Fruit fly (Drosophila melanogaster) whole organism, embryonic: ENCODE data around the gene CG13623.

ENCODE experiments used
- BtbVII ChIP-seq: fragments of 200-800 bp; sonication (Bioruptor generic); optimal IDR thresholded peaks from 3 replicates; lab custom pipeline; 2017; ENCODE audit warnings: missing biosample characterization, mild to moderate bottlenecking, missing genetic modification characterization
- CG10209 ChIP-seq: fragments of 200-800 bp; sonication (Bioruptor generic); optimal IDR thresholded peaks from 3 replicates; lab custom pipeline; 2017; ENCODE audit warnings: missing biosample characterization, mild to moderate bottlenecking, missing genetic modification characterization, missing genetic modification reagents
- CG10462 ChIP-seq: fragments of 200-800 bp; sonication (Bioruptor generic); optimal IDR thresholded peaks from 2 replicates; lab custom pipeline; 2016; ENCODE audit warnings: missing biosample characterization, missing genetic modification characterization
- CG11398 ChIP-seq: fragments of 200-800 bp; sonication (Bioruptor generic); optimal IDR thresholded peaks from 2 replicates; lab custom pipeline; 2016; ENCODE audit warnings: missing biosample characterization, missing genetic modification characterization
- CG11504 ChIP-seq: fragments of 200-800 bp; sonication (Bioruptor generic); optimal IDR thresholded peaks from 3 replicates; lab custom pipeline; 2019; ENCODE audit warnings: missing biosample characterization, mild to moderate bottlenecking, missing genetic modification characterization, moderate library complexity
- CG12391 ChIP-seq: fragments of 200-800 bp; sonication (Bioruptor generic); optimal IDR thresholded peaks from 3 replicates; lab custom pipeline; 2018; ENCODE audit warnings: missing biosample characterization, mild to moderate bottlenecking, missing genetic modification characterization, moderate library complexity
- CG13775 ChIP-seq: fragments of 200-800 bp; sonication (Bioruptor generic); optimal IDR thresholded peaks from 3 replicates; lab custom pipeline; 2017; ENCODE audit warnings: missing biosample characterization, mild to moderate bottlenecking, missing genetic modification characterization
- CG14441 ChIP-seq: fragments of 200-800 bp; sonication (Bioruptor generic); IDR thresholded peaks from 2 replicates; pipeline ENCODE4 v1.3.6; 2022; ENCODE audit warnings: missing biosample characterization, missing genetic modification characterization
- CG15514 ChIP-seq: fragments of 200-800 bp; sonication (Bioruptor generic); optimal IDR thresholded peaks from 3 replicates; lab custom pipeline; 2017; ENCODE audit warnings: missing biosample characterization, missing genetic modification characterization, mild to moderate bottlenecking, moderate library complexity, missing genetic modification reagents
- CG18011 ChIP-seq: fragments of 200-800 bp; sonication (Bioruptor generic); optimal IDR thresholded peaks from 2 replicates; lab custom pipeline; 2017; ENCODE audit warnings: missing biosample characterization, missing genetic modification characterization, mild to moderate bottlenecking, moderate library complexity, missing genotype
- CG2199 ChIP-seq: fragments of 200-800 bp; sonication (Bioruptor generic); IDR thresholded peaks from 3 replicates; pipeline ENCODE4 v1.3.6; 2022; ENCODE audit warnings: missing biosample characterization, missing genetic modification characterization
- CG31365 ChIP-seq: fragments of 200-800 bp; sonication (Bioruptor generic); optimal IDR thresholded peaks from 2 replicates; lab custom pipeline; 2018; ENCODE audit warnings: missing biosample characterization, mild to moderate bottlenecking, missing genetic modification characterization
- CG3163 ChIP-seq: fragments of 200-800 bp; sonication (Bioruptor generic); optimal IDR thresholded peaks from 3 replicates; lab custom pipeline; 2016; ENCODE audit warnings: missing biosample characterization, missing genetic modification characterization
- CG32772 ChIP-seq: fragments of 200-800 bp; sonication (Bioruptor generic); IDR thresholded peaks from 2 replicates; pipeline ENCODE4 v1.3.6; 2022; ENCODE audit warnings: missing biosample characterization, missing genetic modification characterization
- CG33213 ChIP-seq: fragments of 200-800 bp; sonication (Bioruptor generic); optimal IDR thresholded peaks from 3 replicates; lab custom pipeline; 2016; ENCODE audit warnings: missing biosample characterization, missing genetic modification characterization
- CG3407 ChIP-seq: fragments of 200-800 bp; sonication (Bioruptor generic); optimal IDR thresholded peaks from 2 replicates; lab custom pipeline; 2018; ENCODE audit warnings: missing biosample characterization, mild to moderate bottlenecking, missing genetic modification characterization
- CG3847 ChIP-seq: fragments of 200-800 bp; sonication (Bioruptor generic); IDR thresholded peaks from 2 replicates; pipeline ENCODE4 v1.3.6; 2022; ENCODE audit warnings: missing biosample characterization, missing genetic modification characterization
- CG7372 ChIP-seq: fragments of 200-800 bp; sonication (Bioruptor generic); IDR thresholded peaks from 2 replicates; pipeline ENCODE4 v1.3.6; 2022; ENCODE audit warnings: missing biosample characterization, missing genetic modification characterization
- CG7745 ChIP-seq: fragments of 200-800 bp; sonication (Bioruptor generic); optimal IDR thresholded peaks from 2 replicates; lab custom pipeline; 2018; ENCODE audit warnings: missing biosample characterization, mild to moderate bottlenecking, missing genetic modification characterization, moderate library complexity
- CG7786 ChIP-seq: fragments of 200-800 bp; sonication (Bioruptor generic); optimal IDR thresholded peaks from 2 replicates; lab custom pipeline; 2016; ENCODE audit warnings: missing biosample characterization, missing genetic modification characterization
- D ChIP-seq, 2 experiments: fragments of 200-800 bp in 1 of 2; fragments of >200 bp in 1 of 2; sonication (Bioruptor generic) in 1 of 2; optimal IDR thresholded peaks; 2 replicates in 1 of 2; 3 replicates in 1 of 2; lab custom pipeline; 2017; ENCODE audit warnings: mild to moderate bottlenecking in 1 of 2, missing biosample characterization in 1 of 2, missing genetic modification characterization in 1 of 2, missing genetic modification reagents in 1 of 2
- Dek ChIP-seq: fragments of 200-800 bp; sonication (Bioruptor generic); optimal IDR thresholded peaks from 3 replicates; lab custom pipeline; 2019; ENCODE audit warnings: missing biosample characterization, mild to moderate bottlenecking, missing genetic modification characterization, moderate library complexity
- Dp ChIP-seq: fragments of 200-800 bp; sonication (Bioruptor generic); optimal IDR thresholded peaks from 2 replicates; lab custom pipeline; 2018; ENCODE audit warnings: missing biosample characterization, mild to moderate bottlenecking, missing genetic modification characterization, moderate library complexity
- GATAe ChIP-seq: fragments of 200-800 bp; sonication (Bioruptor generic); conservative IDR thresholded peaks from 2 replicates; pipeline ENCODE4 v1.3.6; 2022; ENCODE audit warnings: missing biosample characterization, missing genetic modification characterization
- HLH3B ChIP-seq: fragments of 200-800 bp; sonication (Bioruptor generic); IDR thresholded peaks from 2 replicates; pipeline ENCODE4 v1.3.6; 2022; ENCODE audit warnings: missing biosample characterization, missing genetic modification characterization
- Hey ChIP-seq: fragments of 200-800 bp; sonication (Bioruptor generic); optimal IDR thresholded peaks from 3 replicates; lab custom pipeline; 2018; ENCODE audit warnings: missing biosample characterization, mild to moderate bottlenecking, missing genetic modification characterization
- HmgZ ChIP-seq: fragments of 200-800 bp; sonication (Bioruptor generic); optimal IDR thresholded peaks from 2 replicates; lab custom pipeline; 2018; ENCODE audit warnings: missing biosample characterization, mild to moderate bottlenecking, missing genetic modification characterization
- Hsf ChIP-seq: fragments of 200-800 bp; sonication (Bioruptor generic); optimal IDR thresholded peaks from 3 replicates; lab custom pipeline; 2016; ENCODE audit warnings: missing biosample characterization, missing genetic modification characterization
- Lhr ChIP-seq: fragments of 200-800 bp; sonication (Bioruptor generic); optimal IDR thresholded peaks from 3 replicates; lab custom pipeline; 2017; ENCODE audit warnings: mild to moderate bottlenecking, missing biosample characterization, missing genetic modification reagents, missing genetic modification characterization
- Nf-YB ChIP-seq: fragments of 200-800 bp; sonication (Bioruptor generic); optimal IDR thresholded peaks from 3 replicates; lab custom pipeline; 2019; ENCODE audit warnings: missing biosample characterization, mild to moderate bottlenecking, missing genetic modification characterization, moderate library complexity
- NfI ChIP-seq: fragments of 200-800 bp; sonication (Bioruptor generic); optimal IDR thresholded peaks from 3 replicates; lab custom pipeline; 2018; ENCODE audit warnings: missing biosample characterization, mild to moderate bottlenecking, missing genetic modification characterization, moderate library complexity
- Oaz ChIP-seq: fragments of 200-800 bp; sonication (Bioruptor generic); IDR thresholded peaks from 2 replicates; pipeline ENCODE4 v1.3.6; 2022; ENCODE audit warnings: missing biosample characterization, missing genetic modification characterization
- Optix ChIP-seq: fragments of 200-800 bp; sonication (Bioruptor generic); IDR thresholded peaks from 3 replicates; pipeline ENCODE4 v1.3.6; 2022; ENCODE audit warnings: missing biosample characterization, missing genetic modification characterization
- Poxn ChIP-seq: fragments of 200-800 bp; sonication (Bioruptor generic); IDR thresholded peaks from 2 replicates; pipeline ENCODE4 v1.3.6; 2022; ENCODE audit warnings: missing biosample characterization, missing genetic modification characterization
- Ravus ChIP-seq: fragments of 200-800 bp; sonication (Bioruptor generic); IDR thresholded peaks from 2 replicates; pipeline ENCODE4 v1.3.6; 2022; ENCODE audit warnings: missing biosample characterization, missing genetic modification characterization
- Sin3A ChIP-seq: fragments of >200 bp; optimal IDR thresholded peaks from 2 replicates; lab custom pipeline; 2018
- Ssrp ChIP-seq: fragments of 200-800 bp; sonication (Bioruptor generic); optimal IDR thresholded peaks from 2 replicates; lab custom pipeline; 2018; ENCODE audit warnings: missing biosample characterization, mild to moderate bottlenecking, missing genetic modification characterization, moderate library complexity
- Taf1 ChIP-seq: fragments of 200-800 bp; sonication (Bioruptor generic); IDR thresholded peaks from 2 replicates; pipeline ENCODE4 v1.3.6; 2022; ENCODE audit warnings: missing biosample characterization, missing genetic modification characterization
- cato ChIP-seq: fragments of 200-800 bp; sonication (Bioruptor generic); optimal IDR thresholded peaks from 2 replicates; lab custom pipeline; 2016; ENCODE audit warnings: missing biosample characterization, missing genetic modification characterization, borderline replicate concordance
- ci ChIP-seq: fragments of 200-800 bp; sonication (Bioruptor generic); IDR thresholded peaks from 3 replicates; pipeline ENCODE4 v1.3.6; 2022; ENCODE audit warnings: missing biosample characterization, missing genetic modification characterization
- eve ChIP-seq, 2 experiments: fragments of >200 bp; optimal IDR thresholded peaks; 2 replicates each; lab custom pipeline; 2017; ENCODE audit warnings: missing biosample characterization in 2 of 2, missing genetic modification characterization in 2 of 2
- exex ChIP-seq: fragments of 200-800 bp; sonication (Bioruptor generic); optimal IDR thresholded peaks from 4 replicates; lab custom pipeline; 2018; ENCODE audit warnings: missing biosample characterization, mild to moderate bottlenecking, missing genetic modification characterization, moderate library complexity
- gem ChIP-seq: fragments of 200-800 bp; sonication (Bioruptor generic); optimal IDR thresholded peaks from 2 replicates; lab custom pipeline; 2019; ENCODE audit warnings: missing biosample characterization, mild to moderate bottlenecking, missing genetic modification characterization, moderate library complexity
- her ChIP-seq: fragments of 200-800 bp; sonication (Bioruptor generic); optimal IDR thresholded peaks from 2 replicates; lab custom pipeline; 2016; ENCODE audit warnings: missing biosample characterization, missing genetic modification characterization
- klu ChIP-seq: fragments of 200-800 bp; sonication (Bioruptor generic); IDR thresholded peaks from 2 replicates; pipeline ENCODE4 v1.3.6; 2022; ENCODE audit warnings: missing biosample characterization, missing genetic modification characterization
- phol ChIP-seq: fragments of 200-800 bp; sonication (Bioruptor generic); optimal IDR thresholded peaks from 3 replicates; lab custom pipeline; 2018; ENCODE audit warnings: missing biosample characterization, mild to moderate bottlenecking, missing genetic modification characterization, moderate library complexity
- pros ChIP-seq: fragments of 200-800 bp; sonication (Bioruptor generic); optimal IDR thresholded peaks from 3 replicates; lab custom pipeline; 2019; ENCODE audit warnings: missing biosample characterization, mild to moderate bottlenecking, missing genetic modification characterization, moderate library complexity
- psq ChIP-seq: fragments of 200-800 bp; sonication (Bioruptor generic); optimal IDR thresholded peaks from 2 replicates; lab custom pipeline; 2017; ENCODE audit warnings: missing biosample characterization, missing genetic modification characterization
- pzg ChIP-seq: fragments of 200-800 bp; sonication (Bioruptor generic); optimal IDR thresholded peaks from 3 replicates; lab custom pipeline; 2018; ENCODE audit warnings: missing biosample characterization, mild to moderate bottlenecking, missing genetic modification characterization, moderate library complexity
- ranshi ChIP-seq: fragments of 200-800 bp; sonication (Bioruptor generic); IDR thresholded peaks from 2 replicates; pipeline ENCODE4 v1.3.6; 2022; ENCODE audit warnings: missing biosample characterization, missing genetic modification characterization
- slp2 ChIP-seq: fragments of 200-800 bp; sonication (Bioruptor generic); optimal IDR thresholded peaks from 2 replicates; lab custom pipeline; 2016; ENCODE audit warnings: missing biosample characterization, missing genetic modification characterization
- unpg ChIP-seq: fragments of 200-800 bp; sonication (Bioruptor generic); optimal IDR thresholded peaks from 3 replicates; lab custom pipeline; 2018; ENCODE audit warnings: missing biosample characterization, mild to moderate bottlenecking, missing genetic modification characterization, moderate library complexity

CG13623 gene

dm6 chr3R:24530328-24530727 lies at the start of gene CG13623, which contains the start of gene ana1:
CG13623 (minus strand) TSS chr3R:24530558.
ana1 (plus strand) TSS chr3R:24530576.
- TF ChIP-seq klu (GFP tag; lab: Robert Waterston, UW): no peak
- no peak for TF ChIP-seq CG10462
- no peak for TF ChIP-seq Dek (tag; lab: Kevin White, UChicago)
- no peak for TF ChIP-seq exex (tag; lab: Kevin White, UChicago)
- no peak for TF ChIP-seq ranshi (GFP tag; lab: Robert Waterston, UW)
- no peak for TF ChIP-seq HLH3B (GFP tag; lab: Robert Waterston, UW)
- no peak for TF ChIP-seq eve (GFP tag; optimal IDR thresholded peaks at IDR 0.05; lab: Kevin White, UChicago)
- TF ChIP-seq CG3163 (GFP tag; lab: Kevin White, UChicago): no peak
- TF ChIP-seq HmgZ (tag; lab: Kevin White, UChicago): peak; percentile 1
- no peak for TF ChIP-seq CG11398
- no peak for TF ChIP-seq NfI
- TF ChIP-seq CG7372: no peak
- TF ChIP-seq Hsf (GFP tag; lab: Kevin White, UChicago): no peak
- no peak for TF ChIP-seq Oaz (GFP tag; lab: Robert Waterston, UW)
- no peak for TF ChIP-seq Nf-YB (GFP tag; lab: Kevin White, UChicago)
- no peak for TF ChIP-seq Lhr (GFP tag; lab: Kevin White, UChicago)
- TF ChIP-seq cato (GFP tag; lab: Kevin White, UChicago): no peak
- TF ChIP-seq CG33213: no peak
- TF ChIP-seq CG7745: no peak
- no peak for TF ChIP-seq CG2199
- TF ChIP-seq Taf1 (GFP tag; lab: Robert Waterston, UW): no peak
- no peak for TF ChIP-seq CG18011 (GFP tag; lab: Kevin White, UChicago)
- peak; percentile 70 for TF ChIP-seq Sin3A (lab: Kevin White, UChicago)
- TF ChIP-seq ci: no peak
- no peak for TF ChIP-seq GATAe (GFP tag; lab: Robert Waterston, UW)
- no peak for TF ChIP-seq CG12391 (tag; lab: Kevin White, UChicago)
- no peak for TF ChIP-seq CG3407 (GFP tag; lab: Kevin White, UChicago)
- TF ChIP-seq unpg (GFP tag; lab: Kevin White, UChicago): no peak
- TF ChIP-seq D (optimal IDR thresholded peaks at IDR 0.05; lab: Kevin White, UChicago): no peak
- no peak for TF ChIP-seq D (GFP tag; optimal IDR thresholded peaks at IDR 0.05; lab: Kevin White, UChicago)
- no peak for TF ChIP-seq CG11504
- TF ChIP-seq gem (tag; lab: Kevin White, UChicago): no peak
- TF ChIP-seq Ravus (GFP tag; lab: Robert Waterston, UW): no peak
- no peak for TF ChIP-seq CG14441
- no peak for TF ChIP-seq slp2 (GFP tag; lab: Kevin White, UChicago)
- TF ChIP-seq phol (tag; lab: Kevin White, UChicago): no peak
- TF ChIP-seq CG13775 (GFP tag; lab: Kevin White, UChicago): no peak
- no peak for TF ChIP-seq CG7786 (GFP tag; lab: Kevin White, UChicago)
- no peak for TF ChIP-seq her (GFP tag; lab: Kevin White, UChicago)
- TF ChIP-seq pros (GFP tag; lab: Kevin White, UChicago): no peak
- TF ChIP-seq CG31365 (tag; lab: Kevin White, UChicago): no peak
- TF ChIP-seq CG15514 (GFP tag; lab: Kevin White, UChicago): peak; percentile 45
- TF ChIP-seq CG10209 (GFP tag; lab: Kevin White, UChicago): no peak
- no peak for TF ChIP-seq Optix (GFP tag; lab: Robert Waterston, UW)
- TF ChIP-seq Dp (GFP tag; lab: Kevin White, UChicago): peak; percentile 78
- no peak for TF ChIP-seq Ssrp
- no peak for TF ChIP-seq Hey
- TF ChIP-seq Poxn (GFP tag; lab: Robert Waterston, UW): no peak
- no peak for TF ChIP-seq psq (GFP tag; lab: Kevin White, UChicago)
- no peak for TF ChIP-seq BtbVII (GFP tag; lab: Kevin White, UChicago)
- TF ChIP-seq pzg (GFP tag; lab: Kevin White, UChicago): peak; percentile 79
- no peak for TF ChIP-seq CG32772 (GFP tag; lab: Robert Waterston, UW)
- TF ChIP-seq CG3847: peak; percentile 27; the same call in 1 of the 2 replicates
